Worm (Caenorhabditis elegans) whole organism, L4 larva: ENCODE data around the gene F54E7.9.
A peak's percentile ranks its signal among the peaks of the same experiment; 100 is the strongest.

Experiments
- F44E2.7 ChIP-seq: fragments of 200-800 bp; sonication (Bioruptor generic); IDR thresholded peaks from 2 replicates; pipeline ENCODE4 v2.1.2; 2022; ENCODE audit warnings: missing genetic modification characterization, missing compliant biosample characterization
- R02D3.7 ChIP-seq: fragments of 150-350 bp; sonication (generic microtip); optimal IDR thresholded peaks from 3 replicates; lab custom pipeline; 2014; ENCODE audit warnings: missing biosample characterization, missing genetic modification characterization
- T20F7.1 ChIP-seq: fragments of 200-800 bp; sonication (Bioruptor generic); optimal IDR thresholded peaks from 2 replicates; lab custom pipeline; 2018; ENCODE audit warnings: mild to moderate bottlenecking, missing genetic modification characterization, missing compliant biosample characterization
- T26A8.4 ChIP-seq: fragments of 200-800 bp; sonication (Bioruptor generic); IDR thresholded peaks from 2 replicates; pipeline ENCODE4 v1.3.6; 2022; ENCODE audit warnings: missing genetic modification characterization, missing compliant biosample characterization
- Y48G9A.11 ChIP-seq: fragments of 200-800 bp; sonication (Bioruptor generic); IDR thresholded peaks from 2 replicates; pipeline ENCODE4 v1.3.6; 2022; ENCODE audit warnings: missing genetic modification reagents, missing genetic modification characterization, missing compliant biosample characterization
- Y5F2A.4 ChIP-seq: fragments of 200-800 bp; sonication (Bioruptor generic); optimal IDR thresholded peaks from 2 replicates; lab custom pipeline; 2018; ENCODE audit warnings: mild to moderate bottlenecking, missing genetic modification characterization, missing compliant biosample characterization
- aha-1 ChIP-seq: fragments of 150-350 bp; peaks from one replicate; lab custom pipeline; 2014; ENCODE audit warnings: missing biosample characterization, missing genetic modification characterization
- ama-1 ChIP-seq: fragments of 150-350 bp; optimal IDR thresholded peaks from 2 replicates; lab custom pipeline; 2014; ENCODE audit warnings: inconsistent platforms, mixed read lengths
- arid-1 ChIP-seq: fragments of 200-800 bp; sonication (Bioruptor generic); conservative IDR thresholded peaks from 2 replicates; pipeline ENCODE4 v1.3.6; 2022; ENCODE audit warnings: missing genetic modification reagents, missing genetic modification characterization, missing compliant biosample characterization
- ceh-20 ChIP-seq: fragments of 200-800 bp; sonication (Bioruptor generic); IDR thresholded peaks from 2 replicates; pipeline ENCODE4 v1.3.6; 2022; ENCODE audit warnings: missing genetic modification reagents, missing genetic modification characterization, missing compliant biosample characterization
- ceh-28 ChIP-seq: fragments of 150-350 bp; optimal IDR thresholded peaks from 2 replicates; lab custom pipeline; 2014; ENCODE audit warnings: missing biosample characterization, missing genetic modification reagents, missing genetic modification characterization
- ceh-62 ChIP-seq: sonication (generic microtip); optimal IDR thresholded peaks from 2 replicates; lab custom pipeline; 2017; ENCODE audit warnings: missing biosample characterization, missing genetic modification characterization
- ceh-82 ChIP-seq: sonication (generic microtip); optimal IDR thresholded peaks from 2 replicates; lab custom pipeline; 2017; ENCODE audit warnings: missing biosample characterization, missing genetic modification characterization
- ces-1 ChIP-seq: fragments of 150-350 bp; sonication (generic microtip); optimal IDR thresholded peaks from 4 replicates; lab custom pipeline; 2014; ENCODE audit warnings: missing biosample characterization, missing genetic modification reagents, missing genetic modification characterization
- ctbp-1 ChIP-seq: fragments of 200-800 bp; sonication (Bioruptor generic); IDR thresholded peaks from 2 replicates; pipeline ENCODE4 v1.3.6; 2022; ENCODE audit warnings: missing genetic modification reagents, missing genetic modification characterization, missing compliant biosample characterization
- daf-19 ChIP-seq: fragments of 200-800 bp; sonication (Bioruptor generic); conservative IDR thresholded peaks from 2 replicates; pipeline ENCODE4 v1.3.6; 2022; ENCODE audit warnings: missing genetic modification characterization, missing compliant biosample characterization
- daf-8 ChIP-seq: fragments of 200-800 bp; sonication (Bioruptor generic); IDR thresholded peaks from 2 replicates; pipeline ENCODE4 v1.3.6; 2022; ENCODE audit warnings: missing genetic modification characterization, missing compliant biosample characterization
- dmd-8 ChIP-seq: fragments of 200-800 bp; sonication (Bioruptor generic); IDR thresholded peaks from 2 replicates; pipeline ENCODE4 v1.3.6; 2022; ENCODE audit warnings: missing genetic modification characterization, missing compliant biosample characterization
- gei-8 ChIP-seq: fragments of 200-800 bp; sonication (Bioruptor generic); optimal IDR thresholded peaks from 2 replicates; lab custom pipeline; 2018; ENCODE audit warnings: mild to moderate bottlenecking, missing genetic modification characterization, missing compliant biosample characterization
- hif-1 ChIP-seq, 2 experiments: sonication (generic microtip); optimal IDR thresholded peaks; 2 replicates each; lab custom pipeline; 2016 to 2017; ENCODE audit warnings: missing compliant biosample characterization in 2 of 2, missing genetic modification characterization in 2 of 2, missing genetic modification reagents in 2 of 2, missing genotype in 2 of 2, mild to moderate bottlenecking in 1 of 2
- jun-1 ChIP-seq: fragments of 150-350 bp; optimal IDR thresholded peaks from 2 replicates; lab custom pipeline; 2014; ENCODE audit warnings: missing biosample characterization, missing genetic modification reagents, missing genetic modification characterization
- lin-13 ChIP-seq: fragments of 150-350 bp; optimal IDR thresholded peaks from 2 replicates; lab custom pipeline; 2014; ENCODE audit warnings: missing biosample characterization, missing genetic modification reagents, missing genetic modification characterization
- lin-38 ChIP-seq: fragments of 200-800 bp; sonication (Bioruptor generic); IDR thresholded peaks from 2 replicates; pipeline ENCODE4 v1.3.6; 2022; ENCODE audit warnings: missing genetic modification reagents, missing genetic modification characterization, missing compliant biosample characterization
- lin-39 ChIP-seq: fragments of 150-350 bp; optimal IDR thresholded peaks from 2 replicates; lab custom pipeline; 2014; ENCODE audit warnings: missing biosample characterization, missing genetic modification reagents, missing genetic modification characterization
- madf-5 ChIP-seq, 2 experiments: fragments of 200-800 bp; sonication (Bioruptor generic); IDR thresholded peaks; 2 replicates each; pipeline ENCODE4 v1.3.6; 2022; ENCODE audit warnings: missing compliant biosample characterization in 2 of 2, missing genetic modification characterization in 2 of 2
- mdl-1 ChIP-seq, 2 experiments: fragments of 150-350 bp in 1 of 2; sonication (generic microtip) in 1 of 2; optimal IDR thresholded peaks; 2 replicates each; lab custom pipeline; 2014 to 2017; ENCODE audit warnings: missing biosample characterization in 2 of 2, missing genetic modification characterization in 2 of 2
- mdt-29 ChIP-seq: fragments of 200-800 bp; sonication (Bioruptor generic); IDR thresholded peaks from 2 replicates; pipeline ENCODE4 v1.3.6; 2022; ENCODE audit warnings: missing genetic modification reagents, missing genetic modification characterization, missing compliant biosample characterization
- mep-1 ChIP-seq: fragments of 150-350 bp; sonication (generic microtip); optimal IDR thresholded peaks from 3 replicates; lab custom pipeline; 2014; ENCODE audit warnings: missing biosample characterization, missing genetic modification characterization
- nhr-11 ChIP-seq: fragments of 150-350 bp; optimal IDR thresholded peaks from 2 replicates; lab custom pipeline; 2014; ENCODE audit warnings: missing biosample characterization, missing genetic modification characterization
- nhr-111 ChIP-seq: fragments of 200-800 bp; sonication (Bioruptor generic); optimal IDR thresholded peaks from 2 replicates; lab custom pipeline; 2018; ENCODE audit warnings: mild to moderate bottlenecking, missing genetic modification characterization, missing compliant biosample characterization
- nhr-25 ChIP-seq: sonication (generic microtip); optimal IDR thresholded peaks from 2 replicates; lab custom pipeline; 2017; ENCODE audit warnings: missing genetic modification characterization, mild to moderate bottlenecking, missing compliant biosample characterization, antibody characterized with exemption, moderate library complexity, borderline replicate concordance; ENCODE audit not compliant: insufficient read depth
- nhr-28 ChIP-seq: fragments of 150-350 bp; optimal IDR thresholded peaks from 2 replicates; lab custom pipeline; 2014; ENCODE audit warnings: missing biosample characterization, missing genetic modification characterization
- nhr-41 ChIP-seq: fragments of 200-800 bp; sonication (Bioruptor generic); IDR thresholded peaks from 2 replicates; pipeline ENCODE4 v1.3.6; 2022; ENCODE audit warnings: missing genetic modification reagents, missing genetic modification characterization, missing compliant biosample characterization
- nhr-42 ChIP-seq: fragments of 200-800 bp; sonication (Bioruptor generic); IDR thresholded peaks from 2 replicates; pipeline ENCODE4 v1.3.6; 2022; ENCODE audit warnings: missing genetic modification characterization, missing compliant biosample characterization
- nhr-48 ChIP-seq: sonication (generic microtip); optimal IDR thresholded peaks from 2 replicates; lab custom pipeline; 2016; ENCODE audit warnings: mild to moderate bottlenecking, missing genetic modification characterization, missing compliant biosample characterization
- nhr-6 ChIP-seq: fragments of 150-350 bp; optimal IDR thresholded peaks from 2 replicates; lab custom pipeline; 2014; ENCODE audit warnings: missing biosample characterization, missing genetic modification characterization
- pqm-1 ChIP-seq: sonication (generic microtip); optimal IDR thresholded peaks from 2 replicates; lab custom pipeline; 2017; ENCODE audit warnings: missing biosample characterization, missing genetic modification characterization
- rbr-2 ChIP-seq: sonication (generic microtip); optimal IDR thresholded peaks from 2 replicates; lab custom pipeline; 2016; ENCODE audit warnings: missing genotype, missing genetic modification characterization, missing compliant biosample characterization
- saeg-2 ChIP-seq: fragments of 200-800 bp; sonication (Bioruptor generic); IDR thresholded peaks from 2 replicates; pipeline ENCODE4 v1.3.6; 2022; ENCODE audit warnings: missing genetic modification reagents, missing genetic modification characterization, missing compliant biosample characterization
- skn-1 ChIP-seq: fragments of 150-350 bp; optimal IDR thresholded peaks from 2 replicates; lab custom pipeline; 2014; ENCODE audit warnings: missing biosample characterization, missing genetic modification characterization
- snpc-1.2 ChIP-seq: fragments of 200-800 bp; sonication (Bioruptor generic); IDR thresholded peaks from 2 replicates; pipeline ENCODE4 v1.3.6; 2022; ENCODE audit warnings: missing genetic modification reagents, missing genetic modification characterization, missing compliant biosample characterization
- spr-1 ChIP-seq: sonication (generic microtip); optimal IDR thresholded peaks from 2 replicates; lab custom pipeline; 2016; ENCODE audit warnings: mild to moderate bottlenecking, missing genetic modification characterization, missing compliant biosample characterization
- unc-130 ChIP-seq: sonication (generic microtip); optimal IDR thresholded peaks from 2 replicates; lab custom pipeline; 2016; ENCODE audit warnings: missing genetic modification reagents, missing genetic modification characterization, missing compliant biosample characterization
- unc-62 ChIP-seq, 3 experiments: fragments of 150-350 bp in 1 of 3; sonication (generic microtip); optimal IDR thresholded peaks in 2 of 3; peaks in 1 of 3; 1 replicate in 1 of 3; 2 replicates in 2 of 3; lab custom pipeline; 2014 to 2017; ENCODE audit warnings: missing biosample characterization in 3 of 3, missing genetic modification characterization in 3 of 3, missing genetic modification reagents in 3 of 3, missing genotype in 1 of 3
- zfp-3 ChIP-seq: fragments of 200-800 bp; sonication (Bioruptor generic); conservative IDR thresholded peaks from 2 replicates; pipeline ENCODE4 v1.3.6; 2022; ENCODE audit warnings: missing genetic modification reagents, missing genetic modification characterization, missing compliant biosample characterization
- zip-11 ChIP-seq: fragments of 200-800 bp; sonication (Bioruptor generic); IDR thresholded peaks from 2 replicates; pipeline ENCODE4 v1.3.6; 2022; ENCODE audit warnings: missing genetic modification characterization, missing compliant biosample characterization
- zip-2 ChIP-seq: fragments of 150-350 bp; optimal IDR thresholded peaks from 2 replicates; lab custom pipeline; 2014; ENCODE audit warnings: missing biosample characterization, missing genetic modification characterization
- ztf-11 ChIP-seq: fragments of 150-350 bp; optimal IDR thresholded peaks from 2 replicates; lab custom pipeline; 2014; ENCODE audit warnings: missing biosample characterization, missing genetic modification characterization

F54E7.9 gene

DNA sequence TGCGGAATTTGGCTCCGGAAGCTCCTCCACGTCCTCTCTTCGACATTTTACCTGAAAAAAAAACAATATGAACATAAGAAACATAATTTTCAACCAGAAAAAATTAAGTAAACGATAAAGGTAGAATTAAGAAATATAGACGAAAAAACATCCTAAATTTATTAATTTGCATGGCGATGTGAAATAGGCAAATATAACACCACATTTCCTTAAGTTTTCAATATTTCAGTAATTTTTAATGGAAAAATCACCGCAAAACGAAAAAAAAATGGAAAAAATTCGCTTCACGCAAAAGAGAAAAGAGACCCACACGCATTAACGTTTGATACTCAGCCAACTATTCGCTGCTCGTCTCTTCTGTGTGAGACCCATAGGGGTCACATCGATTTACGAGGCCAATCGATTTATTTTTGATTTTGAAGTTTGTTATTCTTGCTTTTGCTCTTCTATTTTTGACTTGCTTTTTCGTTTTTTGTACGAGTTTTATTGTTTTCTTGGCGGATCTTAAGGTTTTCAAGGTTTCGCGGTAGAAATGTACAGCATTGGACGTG, 28.5 kb upstream of the F54E7.9 start, which contains the start of gene rpl-23 (continued):
- TF ChIP-seq lin-38 (GFP tag; lab: Robert Waterston, UW), result peak; percentile 85
- peak; percentile 73 for TF ChIP-seq nhr-6 (tag; lab: Kevin White, UChicago)
- TF ChIP-seq dmd-8 (GFP tag; lab: Robert Waterston, UW), result no peak
- no peak for TF ChIP-seq nhr-111
- peak; percentile 84 for TF ChIP-seq T26A8.4 (GFP tag; lab: Robert Waterston, UW)
- peak; percentile 97 for TF ChIP-seq aha-1 (tag; lab: Kevin White, UChicago)
- no peak for TF ChIP-seq nhr-42 (GFP tag; lab: Robert Waterston, UW)
- peak; percentile 74; the same call in 1 of the 2 replicates for TF ChIP-seq arid-1 (GFP tag; lab: Robert Waterston, UW)
- peak; percentile 85 for TF ChIP-seq T20F7.1 (GFP tag; lab: Kevin White, UChicago)
- peak in 1 of 2 experiments; percentile 71 for TF ChIP-seq mdl-1 (tag; optimal IDR thresholded peaks at IDR 0.05; lab: Kevin White, UChicago)
- no peak for TF ChIP-seq F44E2.7 (GFP tag; lab: Robert Waterston, UW)
- no peak for TF ChIP-seq mdt-29 (GFP tag; lab: Robert Waterston, UW)
- TF ChIP-seq skn-1, result no peak
- TF ChIP-seq saeg-2, result 0 out of 2 replicates have a peak, but pooled peaks have one; percentile 14
- TF ChIP-seq ces-1 (GFP tag; lab: Kevin White, UChicago), result peak; percentile 63
- TF ChIP-seq unc-62 (GFP tag; optimal IDR thresholded peaks at IDR 0.05 in 1 of 2; lab: Kevin White, UChicago), result peak in 1 of 2 experiments; percentile 21
- TF ChIP-seq unc-62 (tag; optimal IDR thresholded peaks at IDR 0.05; lab: Kevin White, UChicago), result no peak
- TF ChIP-seq nhr-25 (tag; lab: Kevin White, UChicago), result peak; percentile 36
- TF ChIP-seq ceh-20 (GFP tag; lab: Robert Waterston, UW), result peak; percentile 52; the same call in 1 of the 2 replicates
- peak; percentile 96 for TF ChIP-seq nhr-11
- peak; percentile 83 for TF ChIP-seq rbr-2 (tag; lab: Kevin White, UChicago)
- no peak for TF ChIP-seq ceh-82
- TF ChIP-seq lin-13 (GFP tag; lab: Kevin White, UChicago), result peak; percentile 90
- TF ChIP-seq zip-2 (tag; lab: Kevin White, UChicago), result peak; percentile 29
- peak; percentile 35; the same call in 1 of the 2 replicates for TF ChIP-seq Y48G9A.11 (GFP tag; lab: Robert Waterston, UW)
- peak; percentile 27 for TF ChIP-seq jun-1 (tag; lab: Kevin White, UChicago)
- no peak for TF ChIP-seq daf-19
- peak; percentile 77 for TF ChIP-seq ama-1 (lab: Kevin White, UChicago)
- TF ChIP-seq ceh-28 (tag; lab: Kevin White, UChicago), result peak; percentile 85
- TF ChIP-seq, all 104 proteins: peak for 51

DNA sequence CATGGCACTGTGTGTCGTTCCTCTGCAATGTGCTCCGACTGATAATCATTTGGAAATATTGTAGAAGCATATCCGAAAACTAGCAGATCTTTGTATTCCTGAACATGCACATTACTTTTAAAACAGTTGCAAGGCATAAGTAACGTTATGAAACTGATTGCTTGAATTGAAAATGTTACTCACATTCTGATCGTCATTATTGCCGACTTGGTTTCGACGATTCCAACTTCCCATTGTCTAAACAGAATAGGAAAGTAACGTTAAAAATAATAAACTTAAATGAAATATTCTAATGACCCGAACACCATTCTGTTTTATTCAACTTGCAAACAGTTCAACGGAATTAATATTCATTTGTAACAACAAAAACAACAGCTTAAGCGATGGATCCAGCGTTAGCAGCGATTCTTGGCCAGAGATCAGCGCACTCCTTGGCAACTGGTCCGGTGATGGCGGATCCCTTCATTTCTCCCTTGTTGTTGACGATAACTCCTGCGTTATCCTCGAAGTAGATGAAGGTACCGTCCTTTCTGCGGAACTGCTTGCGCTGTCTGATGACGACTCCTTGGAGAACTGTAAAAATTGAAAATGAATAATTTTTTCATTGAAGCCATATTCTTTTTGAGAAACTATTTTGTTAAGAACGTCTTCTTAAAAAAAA, 27.7 kb upstream of the F54E7.9 start, which contains the start of gene swp-1:
swp-1 (minus strand) TSS at position 298 of the 661 bp plus-strand sequence.
- TF ChIP-seq dmd-8 (GFP tag; lab: Robert Waterston, UW) (0 out of 2 replicates have a peak, but pooled peaks have one; percentile 19), saeg-2 (no peak), mdl-1 (tag; optimal IDR thresholded peaks at IDR 0.05; lab: Kevin White, UChicago) (no peak), hif-1 (tag; optimal IDR thresholded peaks at IDR 0.05; lab: Kevin White, UChicago) (no peak), nhr-48 (no peak), nhr-6 (tag; lab: Kevin White, UChicago) (no peak), ctbp-1 (GFP tag; lab: Robert Waterston, UW) (peak; percentile 35; the same call in 1 of the 2 replicates), lin-39 (no peak), nhr-42 (GFP tag; lab: Robert Waterston, UW) (no peak), madf-5 (GFP tag; IDR thresholded peaks at IDR 0.05; lab: Robert Waterston, UW) (no peak), ztf-11 (tag; lab: Kevin White, UChicago) (no peak), mep-1 (no peak), daf-8 (GFP tag; lab: Robert Waterston, UW) (no peak), R02D3.7 (tag; lab: Kevin White, UChicago) (peak; percentile 20), F44E2.7 (GFP tag; lab: Robert Waterston, UW) (no peak), Y5F2A.4 (GFP tag; lab: Kevin White, UChicago) (no peak), pqm-1 (tag; lab: Kevin White, UChicago) (no peak), nhr-28 (tag; lab: Kevin White, UChicago) (no peak), snpc-1.2 (GFP tag; lab: Robert Waterston, UW) (peak; percentile 48; the same call in 1 of the 2 replicates), zip-11 (GFP tag; lab: Robert Waterston, UW) (no peak), spr-1 (tag; lab: Kevin White, UChicago) (no peak), unc-130 (GFP tag; lab: Kevin White, UChicago) (peak; percentile 5), gei-8 (no peak), zfp-3 (GFP tag; lab: Robert Waterston, UW) (0 out of 2 replicates have a peak, but pooled peaks have one; percentile 12), nhr-41 (GFP tag; lab: Robert Waterston, UW) (no peak), ceh-62 (no peak), ceh-28 (tag; lab: Kevin White, UChicago) (no peak), T26A8.4 (GFP tag; lab: Robert Waterston, UW) (no peak)
